Fruit fly (Drosophila melanogaster) whole organism, wandering third instar larva: ENCODE measurements around the gene CG18731.
A peak's percentile ranks its signal among the peaks of the same experiment; 100 is the strongest.

ENCODE experiments used
- Abd-B ChIP-seq: fragments of >200 bp; optimal IDR thresholded peaks from 2 replicates; lab custom pipeline; 2017; ENCODE audit warnings: missing biosample characterization, missing genetic modification characterization
- CG32264 ChIP-seq: fragments of 200-800 bp; sonication (Bioruptor generic); optimal IDR thresholded peaks from 2 replicates; lab custom pipeline; 2016; ENCODE audit warnings: missing biosample characterization, missing genetic modification characterization
- CG9705 ChIP-seq: fragments of 200-800 bp; sonication (Bioruptor generic); optimal IDR thresholded peaks from 2 replicates; lab custom pipeline; 2018; ENCODE audit warnings: missing biosample characterization, mild to moderate bottlenecking, missing genetic modification characterization
- CrebA ChIP-seq: fragments of 200-800 bp; sonication (Bioruptor generic); optimal IDR thresholded peaks from 2 replicates; lab custom pipeline; 2016; ENCODE audit warnings: missing biosample characterization, mild to moderate bottlenecking, missing genetic modification characterization, borderline replicate concordance
- Dfd ChIP-seq: fragments of >200 bp; optimal IDR thresholded peaks from 2 replicates; lab custom pipeline; 2017; ENCODE audit warnings: missing biosample characterization, missing genetic modification characterization
- Dif ChIP-seq: fragments of 200-275, 200-300 bp; sonication (Bioruptor generic); optimal IDR thresholded peaks from 2 replicates; lab custom pipeline; 2018; ENCODE audit warnings: missing biosample characterization, missing genetic modification characterization; ENCODE audit not compliant: partially characterized antibody
- GATAd ChIP-seq: sonication (Bioruptor generic); optimal IDR thresholded peaks from 2 replicates; lab custom pipeline; 2016; ENCODE audit warnings: missing biosample characterization, missing genetic modification characterization
- HLH106 ChIP-seq: fragments of 200-800 bp; optimal IDR thresholded peaks from 3 replicates; lab custom pipeline; 2019; ENCODE audit warnings: missing biosample characterization, mild to moderate bottlenecking, missing genetic modification characterization, moderate library complexity
- Hnf4 ChIP-seq: fragments of 200-800 bp; sonication (Bioruptor generic); optimal IDR thresholded peaks from 2 replicates; lab custom pipeline; 2016; ENCODE audit warnings: missing biosample characterization, mild to moderate bottlenecking, missing genetic modification characterization
- Hr78 ChIP-seq: fragments of >200 bp; optimal IDR thresholded peaks from 2 replicates; lab custom pipeline; 2017; ENCODE audit warnings: missing biosample characterization, missing genetic modification characterization
- Hr83 ChIP-seq: fragments of 200-300 bp; sonication (Bioruptor generic); optimal IDR thresholded peaks from 2 replicates; lab custom pipeline; 2016; ENCODE audit warnings: missing biosample characterization, mild to moderate bottlenecking, missing genetic modification characterization, moderate library complexity; ENCODE audit not compliant: poor library complexity, severe bottlenecking
- Jra ChIP-seq: sonication (Bioruptor generic); optimal IDR thresholded peaks from 2 replicates; lab custom pipeline; 2016; ENCODE audit warnings: missing biosample characterization, missing genetic modification characterization
- Mio ChIP-seq: sonication (Bioruptor generic); optimal IDR thresholded peaks from 2 replicates; lab custom pipeline; 2016; ENCODE audit warnings: missing biosample characterization, missing genetic modification characterization
- Myc ChIP-seq: fragments of >200 bp; optimal IDR thresholded peaks from 2 replicates; lab custom pipeline; 2017
- N ChIP-seq: fragments of >200 bp; optimal IDR thresholded peaks from 2 replicates; lab custom pipeline; 2018; ENCODE audit warnings: missing biosample characterization, missing external identifiers, missing genetic modification characterization
- OdsH ChIP-seq: fragments of 200-800 bp; sonication (Bioruptor generic); optimal IDR thresholded peaks from 2 replicates; lab custom pipeline; 2016; ENCODE audit warnings: missing biosample characterization, mild to moderate bottlenecking, missing genetic modification characterization
- Rel ChIP-seq, 2 experiments: fragments of 200-800 bp; sonication (Bioruptor generic) in 1 of 2; optimal IDR thresholded peaks; 2 replicates in 1 of 2; 3 replicates in 1 of 2; lab custom pipeline; 2016 to 2019; ENCODE audit warnings: mild to moderate bottlenecking in 2 of 2, missing biosample characterization in 2 of 2, missing genetic modification characterization in 2 of 2, moderate library complexity in 1 of 2
- Sp1 ChIP-seq: fragments of 200-800 bp; sonication (Bioruptor generic); optimal IDR thresholded peaks from 3 replicates; lab custom pipeline; 2019; ENCODE audit warnings: missing biosample characterization, mild to moderate bottlenecking, missing genetic modification characterization, moderate library complexity
- Vsx2 ChIP-seq: fragments of 200-300, 225-300 bp; sonication (Bioruptor generic); optimal IDR thresholded peaks from 2 replicates; lab custom pipeline; 2018; ENCODE audit warnings: missing biosample characterization, missing genetic modification characterization; ENCODE audit not compliant: partially characterized antibody
- br ChIP-seq: fragments of 200-800 bp; sonication (Bioruptor generic); optimal IDR thresholded peaks from 2 replicates; lab custom pipeline; 2016; ENCODE audit warnings: missing biosample characterization, missing genetic modification characterization
- brk ChIP-seq: fragments of 200-800 bp; sonication (Bioruptor generic); optimal IDR thresholded peaks from 2 replicates; lab custom pipeline; 2016; ENCODE audit warnings: missing biosample characterization, mild to moderate bottlenecking, missing genetic modification characterization
- dl ChIP-seq, 2 experiments: fragments of 175-275, 200-275 bp in 1 of 2; fragments of 200-275 bp in 1 of 2; sonication (Bioruptor generic); optimal IDR thresholded peaks; lab custom pipeline; 2018; ENCODE audit warnings: mild to moderate bottlenecking in 2 of 2, missing biosample characterization in 2 of 2, missing genetic modification characterization in 2 of 2, moderate library complexity in 2 of 2; ENCODE audit not compliant: partially characterized antibody in 2 of 2, insufficient read depth in 1 of 2
- dmrt93B ChIP-seq: fragments of 200-800 bp; sonication (Bioruptor generic); optimal IDR thresholded peaks from 2 replicates; lab custom pipeline; 2018; ENCODE audit warnings: missing biosample characterization, mild to moderate bottlenecking, missing genetic modification characterization
- dsf ChIP-seq: sonication (Bioruptor generic); optimal IDR thresholded peaks from 2 replicates; lab custom pipeline; 2016; ENCODE audit warnings: missing biosample characterization, missing genetic modification characterization, borderline replicate concordance
- ey ChIP-seq: fragments of 200-800 bp; sonication (Bioruptor generic); optimal IDR thresholded peaks from 2 replicates; lab custom pipeline; 2016; ENCODE audit warnings: missing biosample characterization, missing genetic modification characterization
- foxo ChIP-seq, 2 experiments: fragments of 200-800 bp; sonication (Bioruptor generic); optimal IDR thresholded peaks; 2 replicates in 1 of 2; 3 replicates in 1 of 2; lab custom pipeline; 2016 to 2017; ENCODE audit warnings: missing biosample characterization in 2 of 2, missing genetic modification characterization in 2 of 2
- fru ChIP-seq: fragments of 200-800 bp; sonication (Bioruptor generic); optimal IDR thresholded peaks from 3 replicates; lab custom pipeline; 2016; ENCODE audit warnings: missing biosample characterization, mild to moderate bottlenecking, missing genetic modification characterization
- h ChIP-seq: fragments of 200-800 bp; sonication (Bioruptor generic); optimal IDR thresholded peaks from 3 replicates; lab custom pipeline; 2016; ENCODE audit warnings: missing biosample characterization, mild to moderate bottlenecking, missing genetic modification characterization
- jim ChIP-seq: fragments of 175-275, 200-325 bp; sonication (Bioruptor generic); optimal IDR thresholded peaks from 2 replicates; lab custom pipeline; 2016; ENCODE audit warnings: missing biosample characterization, mild to moderate bottlenecking, missing genetic modification characterization
- lola ChIP-seq: fragments of >200 bp; optimal IDR thresholded peaks from 2 replicates; lab custom pipeline; 2017; ENCODE audit warnings: missing biosample characterization, missing genetic modification characterization
- pan ChIP-seq: fragments of >200 bp; optimal IDR thresholded peaks from 2 replicates; lab custom pipeline; 2017
- psq ChIP-seq: fragments of 200-800 bp; sonication (Bioruptor generic); optimal IDR thresholded peaks from 3 replicates; lab custom pipeline; 2017; ENCODE audit warnings: missing biosample characterization, mild to moderate bottlenecking, missing genetic modification characterization, moderate library complexity
- rgr ChIP-seq: fragments of 200-800 bp; sonication (Bioruptor generic); optimal IDR thresholded peaks from 3 replicates; lab custom pipeline; 2016; ENCODE audit warnings: missing biosample characterization, mild to moderate bottlenecking, missing genetic modification characterization
- sage ChIP-seq: fragments of 200-800 bp; sonication (Bioruptor generic); optimal IDR thresholded peaks from 2 replicates; lab custom pipeline; 2016; ENCODE audit warnings: missing biosample characterization, mild to moderate bottlenecking, missing genetic modification characterization
- sv ChIP-seq: fragments of 200-800 bp; sonication (Bioruptor generic); optimal IDR thresholded peaks from 3 replicates; lab custom pipeline; 2016; ENCODE audit warnings: missing biosample characterization, missing genetic modification characterization
- tai ChIP-seq: sonication (Bioruptor generic); optimal IDR thresholded peaks from 2 replicates; lab custom pipeline; 2016; ENCODE audit warnings: missing biosample characterization, missing genetic modification characterization
- usp ChIP-seq: fragments of >200 bp; optimal IDR thresholded peaks from 2 replicates; lab custom pipeline; 2017; ENCODE audit warnings: missing biosample characterization, missing genetic modification characterization
- woc ChIP-seq: sonication (Bioruptor generic); optimal IDR thresholded peaks from 2 replicates; lab custom pipeline; 2016; ENCODE audit warnings: missing biosample characterization, mild to moderate bottlenecking, missing genetic modification characterization

Gene CG18731

DNA sequence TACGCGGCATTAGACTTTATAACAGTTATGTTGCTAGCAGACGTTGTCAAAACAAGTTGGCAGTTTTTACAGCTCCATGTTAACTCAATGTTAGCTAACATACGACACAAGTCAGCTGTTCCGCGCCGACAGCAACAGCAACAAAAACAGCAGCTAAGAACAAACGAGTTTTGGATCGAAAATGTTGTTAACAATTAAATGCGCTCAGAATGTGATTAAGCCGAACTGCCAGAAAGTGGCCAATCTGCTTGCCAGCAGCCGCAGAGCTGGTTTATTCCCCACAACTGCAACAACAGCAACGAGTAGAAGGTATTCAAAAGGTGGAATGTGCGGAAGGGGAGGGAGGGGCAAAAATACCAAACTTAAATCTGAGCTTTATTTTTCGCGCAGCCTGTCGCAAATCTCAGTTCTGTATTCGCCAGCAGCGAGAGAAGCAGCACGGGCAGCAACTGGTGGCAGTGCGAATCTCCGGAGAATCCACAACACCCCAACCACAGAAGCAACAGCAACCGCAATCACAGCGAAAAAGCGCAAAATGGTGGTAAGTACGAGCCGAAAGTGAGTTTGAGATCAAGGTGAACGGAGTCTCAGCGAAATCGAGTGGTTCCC is 1.7 kb upstream of the CG18731 start, which contains the start of gene Pcd (continued):
- TF ChIP-seq psq: no peak
- TF ChIP-seq fru: no peak
- no peak for TF ChIP-seq sv (GFP tag; lab: Kevin White, UChicago)
- no peak for TF ChIP-seq tai

DNA sequence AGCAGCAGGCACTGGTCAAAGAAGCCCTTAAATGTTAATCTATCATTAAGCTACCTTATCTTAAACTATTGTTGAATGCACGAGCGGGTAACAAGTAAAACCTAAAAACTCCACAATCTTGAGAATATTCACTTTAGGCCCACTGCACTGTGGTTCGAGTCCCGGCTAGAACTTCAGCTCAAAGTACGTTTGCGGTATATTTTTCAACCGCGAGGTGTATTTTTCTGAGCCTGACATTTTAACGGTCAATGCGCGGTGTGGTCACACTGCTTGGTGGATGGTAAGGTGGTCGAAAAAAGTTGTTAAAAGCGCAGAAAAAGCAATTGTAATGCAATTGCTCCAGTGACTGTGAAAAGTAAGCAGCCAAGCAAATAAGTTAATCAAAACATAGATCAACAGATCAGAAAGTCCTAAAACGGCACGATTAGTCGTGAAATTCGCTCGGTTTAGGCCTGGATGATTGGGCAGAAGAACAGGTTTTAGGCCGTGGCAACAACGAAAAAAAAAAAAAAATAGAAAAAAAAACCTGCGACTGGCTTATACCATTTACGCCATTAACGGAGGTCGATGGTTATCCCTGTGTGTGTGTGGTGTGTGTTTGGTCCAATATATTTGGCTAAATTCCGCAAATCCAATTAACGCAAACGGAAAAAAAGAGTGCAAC is 882 bp downstream of the CG18731 start, which contains the start of gene Kul:
Kul (plus strand) TSS at position 254 of the 664 bp plus-strand sequence.
- TF ChIP-seq dmrt93B: no peak
- no peak for TF ChIP-seq Vsx2 (GFP tag; lab: Kevin White, UChicago)
- TF ChIP-seq Rel (GFP tag; optimal IDR thresholded peaks at IDR 0.05; lab: Kevin White, UChicago): no peak
- no peak for TF ChIP-seq Rel (tag; optimal IDR thresholded peaks at IDR 0.05; lab: Kevin White, UChicago)
- no peak for TF ChIP-seq br (GFP tag; lab: Kevin White, UChicago)
- TF ChIP-seq Sp1 (GFP tag; lab: Kevin White, UChicago): no peak
- TF ChIP-seq usp (GFP tag; lab: Kevin White, UChicago): no peak
- TF ChIP-seq Hr78: no peak
- TF ChIP-seq CrebA (GFP tag; lab: Kevin White, UChicago): no peak
- peak; percentile 11 for TF ChIP-seq rgr (GFP tag; lab: Kevin White, UChicago)
- no peak for TF ChIP-seq pan (lab: Kevin White, UChicago)
- TF ChIP-seq tai: no peak
- no peak for TF ChIP-seq Jra (GFP tag; lab: Kevin White, UChicago)
- TF ChIP-seq h: no peak
- TF ChIP-seq GATAd (GFP tag; lab: Kevin White, UChicago): peak; percentile 2
- TF ChIP-seq CG9705 (GFP tag; lab: Kevin White, UChicago): no peak
- TF ChIP-seq brk (GFP tag; lab: Kevin White, UChicago): no peak
- TF ChIP-seq Mio (GFP tag; lab: Kevin White, UChicago): no peak
- no peak for TF ChIP-seq woc
- TF ChIP-seq ey (GFP tag; lab: Kevin White, UChicago): no peak
- TF ChIP-seq OdsH: peak; percentile 2
- TF ChIP-seq foxo (GFP tag; optimal IDR thresholded peaks at IDR 0.05; lab: Kevin White, UChicago): peak in 1 of 2 experiments; percentile 19
- TF ChIP-seq Abd-B (GFP tag; lab: Kevin White, UChicago): no peak
- no peak for TF ChIP-seq sv (GFP tag; lab: Kevin White, UChicago)
- no peak for TF ChIP-seq psq
- TF ChIP-seq Hr83 (GFP tag; lab: Kevin White, UChicago): no peak
- no peak for TF ChIP-seq lola
- TF ChIP-seq dsf: no peak
- TF ChIP-seq Myc (lab: Kevin White, UChicago): no peak
- no peak for TF ChIP-seq jim (GFP tag; lab: Kevin White, UChicago)
- TF ChIP-seq dl (GFP tag; optimal IDR thresholded peaks at IDR 0.05; lab: Kevin White, UChicago; ENCODE audit: insufficient read depth in 1 of 2, partially characterized antibody in 2 of 2): no peak
- no peak for TF ChIP-seq sage
- no peak for TF ChIP-seq CG32264 (GFP tag; lab: Kevin White, UChicago)
- no peak for TF ChIP-seq Dfd
- no peak for TF ChIP-seq Dif
- TF ChIP-seq Hnf4 (GFP tag; lab: Kevin White, UChicago): peak; percentile 82
- peak; percentile 31 for TF ChIP-seq HLH106 (tag; lab: Kevin White, UChicago)
- TF ChIP-seq N: no peak
- TF ChIP-seq fru: no peak

DNA sequence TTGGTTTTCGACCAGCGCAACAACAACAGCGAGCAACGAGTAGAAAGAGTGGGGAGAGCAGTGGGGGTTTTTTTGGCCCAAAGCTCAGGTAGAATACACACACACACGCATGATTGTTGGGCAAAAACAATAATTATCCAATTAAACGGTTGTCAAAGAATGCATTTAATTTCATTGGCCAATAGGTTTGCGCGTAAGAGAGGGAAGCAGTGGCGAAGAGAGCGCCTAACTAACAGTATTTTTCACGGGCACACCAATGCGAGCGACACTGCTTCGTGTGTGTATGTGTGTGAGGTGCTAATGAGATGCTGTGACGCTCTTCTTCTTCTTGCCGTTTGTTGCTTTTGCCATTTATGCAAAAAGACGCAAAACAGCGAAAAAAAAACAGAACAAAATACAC is 1.4 kb downstream of the CG18731 start:
- TF ChIP-seq br (GFP tag; lab: Kevin White, UChicago) (no peak), Rel (GFP tag; optimal IDR thresholded peaks at IDR 0.05; lab: Kevin White, UChicago) (no peak), Rel (tag; optimal IDR thresholded peaks at IDR 0.05; lab: Kevin White, UChicago) (peak; percentile 82)
